Worm (Caenorhabditis elegans): ENCODE measurements around the gene R11F4.2.

- TF ChIP-seq flh-1 (GFP tag; optimal IDR thresholded peaks at IDR 0.05) (no peak), elt-3 (tag; optimal IDR thresholded peaks at IDR 0.05) (no peak), snpc-4 (tag; optimal IDR thresholded peaks at IDR 0.05) (no peak), unc-39 (tag; optimal IDR thresholded peaks at IDR 0.05) (no peak), nhr-28 (tag; optimal IDR thresholded peaks at IDR 0.05) (no peak), pha-4 (tag; optimal IDR thresholded peaks at IDR 0.05) (no peak), lin-13 (tag; optimal IDR thresholded peaks at IDR 0.05) (no peak), drap-1 (GFP tag; optimal IDR thresholded peaks at IDR 0.05) (no peak), nhr-12 (tag; optimal IDR thresholded peaks at IDR 0.05) (no peak), nhr-237 (tag; optimal IDR thresholded peaks at IDR 0.05) (no peak), ceh-43 (GFP tag; optimal IDR thresholded peaks at IDR 0.05) (no peak)
These were observed 24.3 kb downstream of the R11F4.2 start for ce11 chrII:4107196-4107595.

All from whole organism, mixed stage, embryonic.